Fruit fly (Drosophila melanogaster) whole organism, prepupa: ENCODE results near the gene CG34377.

ENCODE experiments used
- CG10669 ChIP-seq: fragments of 200-800 bp; sonication (Bioruptor generic); optimal IDR thresholded peaks from 3 replicates; lab custom pipeline; 2018; ENCODE audit warnings: missing biosample characterization, mild to moderate bottlenecking, missing genetic modification characterization, moderate library complexity
- CG6792 ChIP-seq: fragments of 200-800 bp; sonication (Bioruptor generic); optimal IDR thresholded peaks from 3 replicates; lab custom pipeline; 2016; ENCODE audit warnings: missing biosample characterization, missing genetic modification characterization
- achi ChIP-seq: fragments of 200-800 bp; sonication (Bioruptor generic); optimal IDR thresholded peaks from 3 replicates; lab custom pipeline; 2016; ENCODE audit warnings: missing biosample characterization, missing genetic modification characterization
- dac ChIP-seq: fragments of 200-800 bp; sonication (Bioruptor generic); optimal IDR thresholded peaks from 2 replicates; lab custom pipeline; 2017; ENCODE audit warnings: missing biosample characterization, mild to moderate bottlenecking, missing genetic modification characterization
- net ChIP-seq: fragments of 200-800 bp; sonication (Bioruptor generic); optimal IDR thresholded peaks from 3 replicates; lab custom pipeline; 2016; ENCODE audit warnings: missing biosample characterization, missing genetic modification characterization
- vri ChIP-seq: fragments of 200-800 bp; sonication (Bioruptor generic); optimal IDR thresholded peaks from 3 replicates; lab custom pipeline; 2016; ENCODE audit warnings: missing biosample characterization, mild to moderate bottlenecking, missing genetic modification characterization

dm6 chr3R:22334050-22334449 is 10.2 kb upstream of the CG34377 start, which contains the start of gene CG5391:
- TF ChIP-seq dac (no peak), achi (no peak), CG6792 (GFP tag; lab: Kevin White, UChicago) (no peak), net (GFP tag; lab: Kevin White, UChicago) (no peak), vri (GFP tag; lab: Kevin White, UChicago) (no peak), CG10669 (no peak)
